Fruit fly (Drosophila melanogaster) whole organism, embryonic: ENCODE results near the gene CG15395.

Experiments used
- ATbp ChIP-seq: fragments of 200-800 bp; sonication (Bioruptor generic); optimal IDR thresholded peaks from 2 replicates; lab custom pipeline; 2017; ENCODE audit warnings: missing biosample characterization, mild to moderate bottlenecking, missing genetic modification characterization, missing genetic modification reagents
- Atf-2 ChIP-seq: fragments of 200-800 bp; sonication (Bioruptor generic); optimal IDR thresholded peaks from 2 replicates; lab custom pipeline; 2016; ENCODE audit warnings: missing biosample characterization, missing genetic modification characterization
- B-H1 ChIP-seq: fragments of 200-800 bp; sonication (Bioruptor generic); IDR thresholded peaks from 3 replicates; pipeline ENCODE4 v1.3.6; 2022; ENCODE audit warnings: missing biosample characterization, missing genetic modification characterization
- CG10147 ChIP-seq: fragments of 200-800 bp; sonication (Bioruptor generic); optimal IDR thresholded peaks from 2 replicates; lab custom pipeline; 2019; ENCODE audit warnings: missing biosample characterization, mild to moderate bottlenecking, missing genetic modification characterization, moderate library complexity
- CG10959 ChIP-seq: fragments of 200-800 bp; sonication (Bioruptor generic); IDR thresholded peaks from 2 replicates; pipeline ENCODE4 v1.3.6; 2022; ENCODE audit warnings: missing biosample characterization, missing genetic modification characterization
- CG11093 ChIP-seq: fragments of 200-800 bp; sonication (Bioruptor generic); IDR thresholded peaks from 3 replicates; pipeline ENCODE4 v1.3.6; 2022; ENCODE audit warnings: missing biosample characterization, missing genetic modification characterization
- CG12744 ChIP-seq: fragments of 200-800 bp; sonication (Bioruptor generic); optimal IDR thresholded peaks from 2 replicates; lab custom pipeline; 2016; ENCODE audit warnings: missing biosample characterization, missing genetic modification characterization
- CG13775 ChIP-seq: fragments of 200-800 bp; sonication (Bioruptor generic); optimal IDR thresholded peaks from 3 replicates; lab custom pipeline; 2017; ENCODE audit warnings: missing biosample characterization, mild to moderate bottlenecking, missing genetic modification characterization
- CG17912 ChIP-seq: fragments of 200-800 bp; sonication (Bioruptor generic); optimal IDR thresholded peaks from 2 replicates; lab custom pipeline; 2018; ENCODE audit warnings: missing biosample characterization, mild to moderate bottlenecking, missing genetic modification characterization
- CG1832 ChIP-seq: fragments of 200-800 bp; sonication (Bioruptor generic); optimal IDR thresholded peaks from 2 replicates; lab custom pipeline; 2017; ENCODE audit warnings: missing biosample characterization, mild to moderate bottlenecking, missing genetic modification characterization, inconsistent platforms
- CG31365 ChIP-seq: fragments of 200-800 bp; sonication (Bioruptor generic); optimal IDR thresholded peaks from 2 replicates; lab custom pipeline; 2018; ENCODE audit warnings: missing biosample characterization, mild to moderate bottlenecking, missing genetic modification characterization
- CG4328 ChIP-seq: fragments of 200-800 bp; sonication (Bioruptor generic); optimal IDR thresholded peaks from 3 replicates; lab custom pipeline; 2017; ENCODE audit warnings: missing biosample characterization, missing genetic modification reagents, missing genetic modification characterization
- CG4360 ChIP-seq: fragments of 200-800 bp; sonication (Bioruptor generic); IDR thresholded peaks from 2 replicates; pipeline ENCODE4 v1.3.6; 2022; ENCODE audit warnings: missing biosample characterization, missing genetic modification characterization
- CG4730 ChIP-seq: fragments of 200-800 bp; sonication (Bioruptor generic); IDR thresholded peaks from 2 replicates; pipeline ENCODE4 v1.3.6; 2022; ENCODE audit warnings: missing biosample characterization, missing genetic modification characterization
- CG7928 ChIP-seq: fragments of 200-800 bp; sonication (Bioruptor generic); optimal IDR thresholded peaks from 2 replicates; lab custom pipeline; 2017; ENCODE audit warnings: missing biosample characterization, mild to moderate bottlenecking, missing genetic modification characterization
- CG9215 ChIP-seq: fragments of 200-800 bp; sonication (Bioruptor generic); IDR thresholded peaks from 2 replicates; pipeline ENCODE4 v1.3.6; 2022; ENCODE audit warnings: missing biosample characterization, missing genetic modification characterization
- CG9727 ChIP-seq: fragments of 200-800 bp; sonication (Bioruptor generic); optimal IDR thresholded peaks from 3 replicates; lab custom pipeline; 2017; ENCODE audit warnings: missing biosample characterization, mild to moderate bottlenecking, missing genetic modification characterization
- Dip3 ChIP-seq: fragments of 200-800 bp; sonication (Bioruptor generic); optimal IDR thresholded peaks from 3 replicates; lab custom pipeline; 2016; ENCODE audit warnings: missing biosample characterization, missing genetic modification characterization
- Ets97D ChIP-seq: fragments of 200-800 bp; sonication (Bioruptor generic); optimal IDR thresholded peaks from 3 replicates; lab custom pipeline; 2016; ENCODE audit warnings: missing biosample characterization, missing genetic modification characterization
- HHEX ChIP-seq: fragments of 200-800 bp; sonication (Bioruptor generic); optimal IDR thresholded peaks from 3 replicates; lab custom pipeline; 2017; ENCODE audit warnings: missing biosample characterization, mild to moderate bottlenecking, missing genetic modification characterization, missing genetic modification reagents
- HLH54F ChIP-seq: fragments of 200-800 bp; sonication (Bioruptor generic); optimal IDR thresholded peaks from 3 replicates; lab custom pipeline; 2016; ENCODE audit warnings: missing biosample characterization, missing genetic modification characterization
- HLHmδ ChIP-seq: fragments of 200-800 bp; sonication (Bioruptor generic); optimal IDR thresholded peaks from 2 replicates; lab custom pipeline; 2018; ENCODE audit warnings: missing biosample characterization, mild to moderate bottlenecking, missing genetic modification characterization, moderate library complexity
- Neu2 ChIP-seq: fragments of 200-800 bp; sonication (Bioruptor generic); optimal IDR thresholded peaks from 3 replicates; lab custom pipeline; 2016; ENCODE audit warnings: missing biosample characterization, missing genetic modification characterization, borderline replicate concordance
- Pdp1 ChIP-seq, 2 experiments: fragments of 200-800 bp; sonication (Bioruptor generic); optimal IDR thresholded peaks; 3 replicates each; lab custom pipeline; 2016; ENCODE audit warnings: missing biosample characterization in 2 of 2, missing genetic modification characterization in 2 of 2, mild to moderate bottlenecking in 1 of 2, moderate library complexity in 1 of 2
- Usf ChIP-seq: fragments of 200-800 bp; sonication (Bioruptor generic); optimal IDR thresholded peaks from 2 replicates; lab custom pipeline; 2017; ENCODE audit warnings: missing genotype, missing biosample characterization, missing genetic modification characterization
- ap ChIP-seq: fragments of 200-800 bp; sonication (Bioruptor generic); IDR thresholded peaks from 2 replicates; pipeline ENCODE4 v1.3.6; 2022; ENCODE audit warnings: missing biosample characterization, missing genetic modification characterization
- ara ChIP-seq: fragments of 200-800 bp; sonication (Bioruptor generic); IDR thresholded peaks from 2 replicates; pipeline ENCODE4 v1.3.6; 2022; ENCODE audit warnings: missing biosample characterization, missing genetic modification characterization
- az2 ChIP-seq: fragments of 200-800 bp; sonication (Bioruptor generic); optimal IDR thresholded peaks from 3 replicates; lab custom pipeline; 2016; ENCODE audit warnings: missing biosample characterization, missing genetic modification characterization
- bbx ChIP-seq: fragments of 200-800 bp; sonication (Bioruptor generic); IDR thresholded peaks from 2 replicates; pipeline ENCODE4 v1.3.6; 2022; ENCODE audit warnings: missing biosample characterization, missing genetic modification characterization; ENCODE audit not compliant: partially characterized antibody
- btn ChIP-seq: fragments of 200-800 bp; sonication (Bioruptor generic); optimal IDR thresholded peaks from 2 replicates; lab custom pipeline; 2016; ENCODE audit warnings: missing biosample characterization, missing genetic modification characterization
- cas ChIP-seq: fragments of 200-800 bp; sonication (Bioruptor generic); IDR thresholded peaks from 2 replicates; pipeline ENCODE4 v1.3.6; 2022; ENCODE audit warnings: missing biosample characterization, missing genetic modification characterization
- dan ChIP-seq: fragments of 200-800 bp; sonication (Bioruptor generic); IDR thresholded peaks from 2 replicates; pipeline ENCODE4 v1.3.6; 2022; ENCODE audit warnings: missing biosample characterization, missing genetic modification characterization
- dpn ChIP-seq, 2 experiments: fragments of 200-800 bp; sonication (Bioruptor generic); optimal IDR thresholded peaks; 3 replicates each; lab custom pipeline; 2016; ENCODE audit warnings: missing biosample characterization in 2 of 2, missing genetic modification characterization in 2 of 2
- grau ChIP-seq: fragments of 200-800 bp; optimal IDR thresholded peaks from 3 replicates; lab custom pipeline; 2019; ENCODE audit warnings: missing biosample characterization, mild to moderate bottlenecking, missing genetic modification characterization, moderate library complexity
- gt ChIP-seq: fragments of 200-800 bp; sonication (Bioruptor generic); IDR thresholded peaks from 2 replicates; pipeline ENCODE4 v1.3.6; 2022; ENCODE audit warnings: missing biosample characterization, missing genetic modification characterization
- hkb ChIP-seq, 2 experiments: fragments of 200-800 bp in 1 of 2; fragments of >200 bp in 1 of 2; sonication (Bioruptor generic) in 1 of 2; IDR thresholded peaks in 1 of 2; optimal IDR thresholded peaks in 1 of 2; 2 replicates each; pipeline versions ENCODE4 v1.3.6 to Lab custom; 2017 to 2022; ENCODE audit warnings: missing biosample characterization in 1 of 2, missing genetic modification characterization in 1 of 2
- jumu ChIP-seq: fragments of 200-800 bp; sonication (Bioruptor generic); optimal IDR thresholded peaks from 3 replicates; lab custom pipeline; 2016; ENCODE audit warnings: missing biosample characterization, missing genetic modification characterization
- knrl ChIP-seq: fragments of 200-800 bp; sonication (Bioruptor generic); IDR thresholded peaks from 3 replicates; pipeline ENCODE4 v1.3.6; 2022; ENCODE audit warnings: missing biosample characterization, missing genetic modification characterization; ENCODE audit not compliant: partially characterized antibody
- lbe ChIP-seq: fragments of 200-800 bp; sonication (Bioruptor generic); optimal IDR thresholded peaks from 2 replicates; lab custom pipeline; 2016; ENCODE audit warnings: missing biosample characterization, mild to moderate bottlenecking, missing genetic modification characterization
- nom ChIP-seq: fragments of 200-800 bp; sonication (Bioruptor generic); optimal IDR thresholded peaks from 2 replicates; lab custom pipeline; 2017; ENCODE audit warnings: missing biosample characterization, missing genetic modification characterization, mild to moderate bottlenecking, moderate library complexity, missing genetic modification reagents
- onecut ChIP-seq: fragments of 200-800 bp; sonication (Bioruptor generic); IDR thresholded peaks from 2 replicates; pipeline ENCODE4 v1.3.6; 2022; ENCODE audit warnings: missing biosample characterization, missing genetic modification characterization
- pb ChIP-seq: fragments of 200-800 bp; sonication (Bioruptor generic); optimal IDR thresholded peaks from 3 replicates; lab custom pipeline; 2016; ENCODE audit warnings: missing biosample characterization, missing genetic modification characterization
- pum ChIP-seq: fragments of 200-800 bp; sonication (Bioruptor generic); optimal IDR thresholded peaks from 2 replicates; lab custom pipeline; 2016; ENCODE audit warnings: missing biosample characterization, missing genetic modification characterization
- sd ChIP-seq: fragments of 200-800 bp; sonication (Bioruptor generic); optimal IDR thresholded peaks from 3 replicates; lab custom pipeline; 2018; ENCODE audit warnings: missing biosample characterization, mild to moderate bottlenecking, missing genetic modification characterization, moderate library complexity
- sens ChIP-seq: fragments of 200-800 bp; sonication (Bioruptor generic); peaks from one replicate; lab custom pipeline; 2016; ENCODE audit warnings: missing biosample characterization, missing genetic modification characterization
- unc-4 ChIP-seq: fragments of 200-800 bp; sonication (Bioruptor generic); IDR thresholded peaks from 2 replicates; pipeline ENCODE4 v1.3.6; 2022; ENCODE audit warnings: missing biosample characterization, missing genetic modification characterization; ENCODE audit not compliant: partially characterized antibody
- zf30C ChIP-seq: fragments of 200-800 bp; sonication (Bioruptor generic); optimal IDR thresholded peaks from 3 replicates; lab custom pipeline; 2018; ENCODE audit warnings: missing biosample characterization, mild to moderate bottlenecking, missing genetic modification characterization

CG15395 gene

DNA sequence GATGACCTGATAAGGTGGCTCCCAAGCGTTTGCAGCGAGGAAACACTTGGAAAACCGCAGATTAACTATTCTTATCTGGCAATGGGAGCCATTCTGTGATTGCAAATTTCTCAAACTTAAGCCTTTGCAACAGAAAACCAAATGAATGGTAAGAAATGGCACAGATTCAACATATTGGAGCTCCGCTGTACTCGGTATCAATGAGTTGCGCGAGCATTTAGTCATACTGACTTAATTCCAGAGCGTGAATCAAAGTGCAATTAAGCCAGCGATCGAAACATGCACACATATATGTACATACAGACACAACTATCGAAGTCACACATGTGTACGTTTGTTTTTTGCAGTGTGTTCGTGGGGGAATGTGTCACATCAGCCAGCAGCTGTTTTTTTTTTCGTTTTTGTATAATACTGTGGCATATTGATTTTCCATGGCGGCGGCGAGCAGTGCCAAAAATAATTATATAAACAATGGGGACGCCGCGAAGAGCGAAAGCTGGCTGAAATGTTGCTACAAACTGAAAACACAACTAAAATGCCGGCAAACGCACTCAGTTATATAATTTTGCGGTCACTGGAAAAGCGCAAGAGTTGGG lies 25.2 kb upstream of the CG15395 start:
- TF ChIP-seq CG4328, result no peak
- TF ChIP-seq CG10959 (GFP tag; lab: Robert Waterston, UW), result no peak
- TF ChIP-seq CG13775, result no peak
- peak; percentile 44 for TF ChIP-seq nom (GFP tag; lab: Kevin White, UChicago)
- peak; percentile 61 for TF ChIP-seq grau
- no peak for TF ChIP-seq bbx (GFP tag; lab: Robert Waterston, UW)
- TF ChIP-seq HLHmδ (GFP tag; lab: Kevin White, UChicago), result no peak
- peak in 1 of 2 experiments; percentile 89 for TF ChIP-seq Pdp1 (GFP tag; optimal IDR thresholded peaks at IDR 0.05; lab: Kevin White, UChicago)
- no peak for TF ChIP-seq CG31365 (tag; lab: Kevin White, UChicago)
- peak; percentile 32 for TF ChIP-seq sens (GFP tag; lab: Kevin White, UChicago)
- TF ChIP-seq B-H1, result no peak
- no peak for TF ChIP-seq CG4730 (GFP tag; lab: Robert Waterston, UW)
- TF ChIP-seq pb (GFP tag; lab: Kevin White, UChicago), result no peak
- TF ChIP-seq CG7928 (GFP tag; lab: Kevin White, UChicago), result no peak
- TF ChIP-seq unc-4 (GFP tag; lab: Robert Waterston, UW), result no peak
- no peak for TF ChIP-seq pum (GFP tag; lab: Kevin White, UChicago)
- TF ChIP-seq CG9215 (GFP tag; lab: Robert Waterston, UW), result no peak
- TF ChIP-seq sd (tag; lab: Kevin White, UChicago), result no peak
- TF ChIP-seq CG9727, result no peak
- no peak for TF ChIP-seq ara (GFP tag; lab: Robert Waterston, UW)
- TF ChIP-seq CG10147 (GFP tag; lab: Kevin White, UChicago), result no peak
- TF ChIP-seq Usf, result no peak
- no peak for TF ChIP-seq HHEX
- TF ChIP-seq az2 (GFP tag; lab: Kevin White, UChicago), result no peak
- TF ChIP-seq hkb (optimal IDR thresholded peaks at IDR 0.05; lab: Kevin White, UChicago), result no peak
- TF ChIP-seq hkb (GFP tag; IDR thresholded peaks at IDR 0.05; lab: Robert Waterston, UW), result 0 out of 2 replicates have a peak, but pooled peaks have one; percentile 16
- no peak for TF ChIP-seq Neu2 (GFP tag; lab: Kevin White, UChicago)
- no peak for TF ChIP-seq jumu
- no peak for TF ChIP-seq CG1832 (GFP tag; lab: Kevin White, UChicago)
- no peak for TF ChIP-seq Ets97D (GFP tag; lab: Kevin White, UChicago)
- TF ChIP-seq Atf-2 (GFP tag; lab: Kevin White, UChicago), result no peak
- TF ChIP-seq lbe (GFP tag; lab: Kevin White, UChicago), result no peak
- peak; percentile 79 for TF ChIP-seq onecut (GFP tag; lab: Robert Waterston, UW)
- no peak for TF ChIP-seq btn
- peak; percentile 54 for TF ChIP-seq zf30C (GFP tag; lab: Kevin White, UChicago)
- TF ChIP-seq gt (GFP tag; lab: Robert Waterston, UW), result no peak
- TF ChIP-seq CG12744, result no peak
- no peak for TF ChIP-seq ATbp (GFP tag; lab: Kevin White, UChicago)
- TF ChIP-seq knrl (GFP tag; lab: Robert Waterston, UW), result no peak
- TF ChIP-seq dan (GFP tag; lab: Robert Waterston, UW), result no peak
- no peak for TF ChIP-seq ap (GFP tag; lab: Robert Waterston, UW)
- no peak for TF ChIP-seq cas (GFP tag; lab: Robert Waterston, UW)
- TF ChIP-seq CG17912 (GFP tag; lab: Kevin White, UChicago), result no peak
- no peak for TF ChIP-seq HLH54F (GFP tag; lab: Kevin White, UChicago)
- no peak for TF ChIP-seq dpn (GFP tag; optimal IDR thresholded peaks at IDR 0.05; lab: Kevin White, UChicago)
- TF ChIP-seq CG11093 (GFP tag; lab: Robert Waterston, UW), result peak; percentile 6; the same call in 1 of the 3 replicates
- TF ChIP-seq CG4360, result no peak
- TF ChIP-seq Dip3 (GFP tag; lab: Kevin White, UChicago), result no peak
